Fruit fly (Drosophila melanogaster): ENCODE data around the gene CycT.

dm6 chr3L:17532197-17532596 lies 25.4 kb downstream of the CycT start:
- TF ChIP-seq CG3995 (GFP tag; optimal IDR thresholded peaks at IDR 0.05), result no peak
- TF ChIP-seq CG7357 (GFP tag; IDR thresholded peaks at IDR 0.05), result no peak
- no peak for TF ChIP-seq seq (GFP tag; IDR thresholded peaks at IDR 0.05)
- no peak for TF ChIP-seq Atf3 (GFP tag; optimal IDR thresholded peaks at IDR 0.05)
- no peak for TF ChIP-seq insv (GFP tag; optimal IDR thresholded peaks at IDR 0.05)
- TF ChIP-seq ro (GFP tag; IDR thresholded peaks at IDR 0.05), result no peak
- no peak for TF ChIP-seq CG30020 (tag; optimal IDR thresholded peaks at IDR 0.05)
- no peak for TF ChIP-seq CG32532 (GFP tag; IDR thresholded peaks at IDR 0.05)
- TF ChIP-seq D19A (tag; optimal IDR thresholded peaks at IDR 0.05), result peak; percentile 31
- TF ChIP-seq odd (GFP tag; optimal IDR thresholded peaks at IDR 0.05), result no peak
- no peak for TF ChIP-seq Hey (tag; optimal IDR thresholded peaks at IDR 0.05)
- TF ChIP-seq CG15601 (tag; optimal IDR thresholded peaks at IDR 0.05), result peak; percentile 49
- TF ChIP-seq hbn (GFP tag; IDR thresholded peaks at IDR 0.05; ENCODE audit: partially characterized antibody), result no peak
